Fruit fly (Drosophila melanogaster) whole organism, embryonic: ENCODE results near the gene CG5516.
A peak's percentile ranks its signal among the peaks of the same experiment; 100 is the strongest.

Source experiments
- Ada2b ChIP-seq: fragments of 200-800 bp; sonication (Bioruptor generic); IDR thresholded peaks from 2 replicates; pipeline ENCODE4 v1.3.6; 2022; ENCODE audit warnings: missing biosample characterization, missing genetic modification characterization
- Awh ChIP-seq: fragments of 200-800 bp; sonication (Bioruptor generic); IDR thresholded peaks from 2 replicates; pipeline ENCODE4, ENCODE4 v1.3.6; 2022; ENCODE audit warnings: missing biosample characterization, missing genetic modification characterization
- CG10654 ChIP-seq: fragments of 200-800 bp; sonication (Bioruptor generic); optimal IDR thresholded peaks from 2 replicates; lab custom pipeline; 2016; ENCODE audit warnings: missing biosample characterization, missing genetic modification characterization
- CG12104 ChIP-seq: fragments of 200-800 bp; sonication (Bioruptor generic); optimal IDR thresholded peaks from 3 replicates; lab custom pipeline; 2016; ENCODE audit warnings: missing biosample characterization, missing genetic modification characterization
- CG12155 ChIP-seq: fragments of 200-800 bp; sonication (Bioruptor generic); optimal IDR thresholded peaks from 3 replicates; lab custom pipeline; 2016; ENCODE audit warnings: missing biosample characterization, missing genetic modification characterization
- CG13123 ChIP-seq: fragments of 200-800 bp; sonication (Bioruptor generic); optimal IDR thresholded peaks from 2 replicates; lab custom pipeline; 2016; ENCODE audit warnings: missing biosample characterization, missing genetic modification characterization
- CG17612 ChIP-seq: fragments of 200-800 bp; sonication (Bioruptor generic); IDR thresholded peaks from 2 replicates; pipeline ENCODE4 v1.3.6; 2022; ENCODE audit warnings: missing biosample characterization, missing genetic modification characterization
- CG17829 ChIP-seq: fragments of 200-800 bp; optimal IDR thresholded peaks from 2 replicates; lab custom pipeline; 2019; ENCODE audit warnings: missing biosample characterization, mild to moderate bottlenecking, missing genetic modification characterization, moderate library complexity
- CG18262 ChIP-seq: fragments of 200-800 bp; optimal IDR thresholded peaks from 3 replicates; lab custom pipeline; 2019; ENCODE audit warnings: missing biosample characterization, mild to moderate bottlenecking, missing genetic modification characterization, moderate library complexity
- CG2712 ChIP-seq: fragments of 200-800 bp; optimal IDR thresholded peaks from 3 replicates; lab custom pipeline; 2019; ENCODE audit warnings: missing biosample characterization, mild to moderate bottlenecking, missing genetic modification characterization, moderate library complexity
- CG2889 ChIP-seq: fragments of 200-800 bp; sonication (Bioruptor generic); IDR thresholded peaks from 3 replicates; pipeline ENCODE4 v1.3.6; 2022; ENCODE audit warnings: missing biosample characterization, missing genetic modification characterization
- CG31224 ChIP-seq: fragments of 200-800 bp; sonication (Bioruptor generic); IDR thresholded peaks from 2 replicates; pipeline ENCODE4 v1.3.6; 2022; ENCODE audit warnings: missing biosample characterization, missing genetic modification characterization
- CG34376 ChIP-seq: fragments of 200-800 bp; sonication (Bioruptor generic); optimal IDR thresholded peaks from 2 replicates; lab custom pipeline; 2018; ENCODE audit warnings: missing biosample characterization, mild to moderate bottlenecking, missing genetic modification characterization
- CG3838 ChIP-seq: fragments of 200-800 bp; sonication (Bioruptor generic); optimal IDR thresholded peaks from 3 replicates; lab custom pipeline; 2016; ENCODE audit warnings: missing biosample characterization, missing genetic modification characterization
- CG3995 ChIP-seq: fragments of 200-800 bp; sonication (Bioruptor generic); optimal IDR thresholded peaks from 3 replicates; lab custom pipeline; 2016; ENCODE audit warnings: missing biosample characterization, missing genetic modification characterization
- CG4360 ChIP-seq: fragments of 200-800 bp; sonication (Bioruptor generic); IDR thresholded peaks from 2 replicates; pipeline ENCODE4 v1.3.6; 2022; ENCODE audit warnings: missing biosample characterization, missing genetic modification characterization
- CG6254 ChIP-seq: fragments of 200-800 bp; sonication (Bioruptor generic); optimal IDR thresholded peaks from 3 replicates; lab custom pipeline; 2017; ENCODE audit warnings: mild to moderate bottlenecking, missing biosample characterization, missing genetic modification reagents, missing genetic modification characterization
- CG6272 ChIP-seq: fragments of 200-800 bp; sonication (Bioruptor generic); IDR thresholded peaks from 2 replicates; pipeline ENCODE4 v1.3.6; 2022; ENCODE audit warnings: missing biosample characterization, missing genetic modification characterization
- CG6654 ChIP-seq: fragments of 200-800 bp; sonication (Bioruptor generic); optimal IDR thresholded peaks from 2 replicates; lab custom pipeline; 2017; ENCODE audit warnings: missing biosample characterization, mild to moderate bottlenecking, missing genetic modification characterization
- CG7372 ChIP-seq: fragments of 200-800 bp; sonication (Bioruptor generic); IDR thresholded peaks from 2 replicates; pipeline ENCODE4 v1.3.6; 2022; ENCODE audit warnings: missing biosample characterization, missing genetic modification characterization
- CG7556 ChIP-seq: fragments of 200-800 bp; sonication (Bioruptor generic); optimal IDR thresholded peaks from 2 replicates; lab custom pipeline; 2017; ENCODE audit warnings: missing biosample characterization, mild to moderate bottlenecking, missing genetic modification characterization
- CG8765 ChIP-seq: fragments of 200-800 bp; sonication (Bioruptor generic); IDR thresholded peaks from 2 replicates; pipeline ENCODE4 v1.3.6; 2022; ENCODE audit warnings: missing biosample characterization, missing genetic modification characterization
- CG9727 ChIP-seq: fragments of 200-800 bp; sonication (Bioruptor generic); optimal IDR thresholded peaks from 3 replicates; lab custom pipeline; 2017; ENCODE audit warnings: missing biosample characterization, mild to moderate bottlenecking, missing genetic modification characterization
- CG9932 ChIP-seq: fragments of 200-800 bp; sonication (Bioruptor generic); IDR thresholded peaks from 2 replicates; pipeline ENCODE4 v1.3.6; 2022; ENCODE audit warnings: missing biosample characterization, missing genetic modification characterization
- CkIIα-i1 ChIP-seq: fragments of 200-800 bp; sonication (Bioruptor generic); IDR thresholded peaks from 2 replicates; pipeline ENCODE4 v1.3.6; 2022; ENCODE audit warnings: missing biosample characterization, missing genetic modification characterization
- CrebB ChIP-seq: fragments of 200-800 bp; sonication (Bioruptor generic); optimal IDR thresholded peaks from 3 replicates; lab custom pipeline; 2018; ENCODE audit warnings: missing biosample characterization, mild to moderate bottlenecking, missing genetic modification characterization
- Dp ChIP-seq: fragments of 200-800 bp; sonication (Bioruptor generic); optimal IDR thresholded peaks from 2 replicates; lab custom pipeline; 2018; ENCODE audit warnings: missing biosample characterization, mild to moderate bottlenecking, missing genetic modification characterization, moderate library complexity
- E2f2 ChIP-seq: fragments of 200-800 bp; sonication (Bioruptor generic); IDR thresholded peaks from 2 replicates; pipeline ENCODE4 v1.3.6; 2022; ENCODE audit warnings: missing biosample characterization, missing genetic modification characterization
- Fer1 ChIP-seq: fragments of 200-800 bp; sonication (Bioruptor generic); optimal IDR thresholded peaks from 2 replicates; lab custom pipeline; 2017; ENCODE audit warnings: missing biosample characterization, mild to moderate bottlenecking, missing genetic modification characterization
- Fer3 ChIP-seq: fragments of 200-800 bp; sonication (Bioruptor generic); optimal IDR thresholded peaks from 2 replicates; lab custom pipeline; 2018; ENCODE audit warnings: missing biosample characterization, mild to moderate bottlenecking, missing genetic modification characterization, moderate library complexity
- HLH4C ChIP-seq: fragments of 200-800 bp; sonication (Bioruptor generic); IDR thresholded peaks from 3 replicates; pipeline ENCODE4 v1.3.6; 2022; ENCODE audit warnings: missing biosample characterization, missing genetic modification characterization; ENCODE audit not compliant: partially characterized antibody
- HmgD ChIP-seq: fragments of 200-800 bp; sonication (Bioruptor generic); optimal IDR thresholded peaks from 3 replicates; lab custom pipeline; 2016; ENCODE audit warnings: missing biosample characterization, missing genetic modification characterization
- HmgZ ChIP-seq: fragments of 200-800 bp; sonication (Bioruptor generic); optimal IDR thresholded peaks from 2 replicates; lab custom pipeline; 2018; ENCODE audit warnings: missing biosample characterization, mild to moderate bottlenecking, missing genetic modification characterization
- Hr78 ChIP-seq, 2 experiments: fragments of 200-800 bp in 1 of 2; fragments of >200 bp in 1 of 2; sonication (Bioruptor generic) in 1 of 2; optimal IDR thresholded peaks; 2 replicates each; lab custom pipeline; 2017 to 2019; ENCODE audit warnings: missing biosample characterization in 2 of 2, missing genetic modification characterization in 2 of 2, mild to moderate bottlenecking in 1 of 2, moderate library complexity in 1 of 2
- MESR4 ChIP-seq: fragments of 200-800 bp; sonication (Bioruptor generic); optimal IDR thresholded peaks from 2 replicates; lab custom pipeline; 2018; ENCODE audit warnings: missing biosample characterization, mild to moderate bottlenecking, missing genetic modification characterization, moderate library complexity
- Rfx ChIP-seq: fragments of 200-800 bp; sonication (Bioruptor generic); IDR thresholded peaks from 2 replicates; pipeline ENCODE4 v1.3.6; 2022; ENCODE audit warnings: missing biosample characterization, missing genetic modification characterization
- Tbp ChIP-seq: fragments of >200 bp; optimal IDR thresholded peaks from 2 replicates; lab custom pipeline; 2018; ENCODE audit warnings: missing biosample characterization, missing genetic modification characterization
- Usf ChIP-seq: fragments of 200-800 bp; sonication (Bioruptor generic); optimal IDR thresholded peaks from 2 replicates; lab custom pipeline; 2017; ENCODE audit warnings: missing genotype, missing biosample characterization, missing genetic modification characterization
- ab ChIP-seq: fragments of 200-800 bp; sonication (Bioruptor generic); optimal IDR thresholded peaks from 2 replicates; lab custom pipeline; 2016; ENCODE audit warnings: missing biosample characterization, missing genetic modification characterization
- bbx ChIP-seq: fragments of 200-800 bp; sonication (Bioruptor generic); IDR thresholded peaks from 2 replicates; pipeline ENCODE4 v1.3.6; 2022; ENCODE audit warnings: missing biosample characterization, missing genetic modification characterization; ENCODE audit not compliant: partially characterized antibody
- cg ChIP-seq: fragments of 200-800 bp; sonication (Bioruptor generic); optimal IDR thresholded peaks from 3 replicates; lab custom pipeline; 2019; ENCODE audit warnings: missing biosample characterization, mild to moderate bottlenecking, missing genetic modification characterization, moderate library complexity
- crol ChIP-seq: fragments of 200-800 bp; sonication (Bioruptor generic); IDR thresholded peaks from 2 replicates; pipeline ENCODE4 v1.3.6; 2022; ENCODE audit warnings: missing biosample characterization, missing genetic modification characterization
- dmrt11E ChIP-seq: fragments of 200-800 bp; sonication (Bioruptor generic); optimal IDR thresholded peaks from 3 replicates; lab custom pipeline; 2018; ENCODE audit warnings: missing biosample characterization, mild to moderate bottlenecking, missing genetic modification characterization, moderate library complexity
- en ChIP-seq: fragments of 200-800 bp; sonication (Bioruptor generic); optimal IDR thresholded peaks from 2 replicates; lab custom pipeline; 2016; ENCODE audit warnings: missing biosample characterization, missing genetic modification characterization
- gce ChIP-seq: fragments of 200-800 bp; sonication (Bioruptor generic); IDR thresholded peaks from 3 replicates; pipeline ENCODE4 v1.3.6; 2022; ENCODE audit warnings: missing biosample characterization, missing genetic modification characterization
- nau ChIP-seq: fragments of 200-800 bp; sonication (Bioruptor generic); optimal IDR thresholded peaks from 3 replicates; lab custom pipeline; 2017; ENCODE audit warnings: missing biosample characterization, mild to moderate bottlenecking, missing genetic modification characterization, missing genetic modification reagents
- pfk ChIP-seq: fragments of 200-800 bp; sonication (Bioruptor generic); optimal IDR thresholded peaks from 2 replicates; lab custom pipeline; 2018; ENCODE audit warnings: missing biosample characterization, mild to moderate bottlenecking, missing genetic modification characterization, moderate library complexity
- pum ChIP-seq: fragments of 200-800 bp; sonication (Bioruptor generic); optimal IDR thresholded peaks from 2 replicates; lab custom pipeline; 2016; ENCODE audit warnings: missing biosample characterization, missing genetic modification characterization
- schlank ChIP-seq: fragments of 200-800 bp; sonication (Bioruptor generic); optimal IDR thresholded peaks from 2 replicates; lab custom pipeline; 2018; ENCODE audit warnings: missing biosample characterization, mild to moderate bottlenecking, missing genetic modification characterization
- sens ChIP-seq: fragments of 200-800 bp; sonication (Bioruptor generic); peaks from one replicate; lab custom pipeline; 2016; ENCODE audit warnings: missing biosample characterization, missing genetic modification characterization
- sna ChIP-seq: fragments of 200-800 bp; sonication (Bioruptor generic); IDR thresholded peaks from 2 replicates; pipeline ENCODE4 v1.3.6; 2022; ENCODE audit warnings: missing biosample characterization, missing genetic modification characterization; ENCODE audit not compliant: partially characterized antibody
- wek ChIP-seq: fragments of 200-800 bp; sonication (Bioruptor generic); optimal IDR thresholded peaks from 3 replicates; lab custom pipeline; 2018; ENCODE audit warnings: missing biosample characterization, mild to moderate bottlenecking, missing genetic modification characterization, moderate library complexity

Gene CG5516

dm6 chr3R:16005943-16006342 is 42.3 kb downstream of the CG5516 start (continued):
- peak; percentile 37 for TF ChIP-seq dmrt11E (tag; lab: Kevin White, UChicago)
- TF ChIP-seq gce = no peak
- TF ChIP-seq HLH4C (GFP tag; lab: Robert Waterston, UW) = no peak
- peak; percentile 26 for TF ChIP-seq nau (GFP tag; lab: Kevin White, UChicago)
- TF ChIP-seq CG4360 (GFP tag; lab: Robert Waterston, UW) = no peak
- peak; percentile 37 for TF ChIP-seq CG9727 (GFP tag; lab: Kevin White, UChicago)
- no peak for TF ChIP-seq HmgD (GFP tag; lab: Kevin White, UChicago)
- TF ChIP-seq Usf = no peak
- TF ChIP-seq Ada2b = no peak
- TF ChIP-seq CG18262 (tag; lab: Kevin White, UChicago) = peak; percentile 32
- no peak for TF ChIP-seq CG9932 (GFP tag; lab: Robert Waterston, UW)
- no peak for TF ChIP-seq CG7372 (GFP tag; lab: Robert Waterston, UW)
- no peak for TF ChIP-seq Dp
- no peak for TF ChIP-seq Hr78 (GFP tag; optimal IDR thresholded peaks at IDR 0.05; lab: Kevin White, UChicago)
- no peak for TF ChIP-seq sna (GFP tag; lab: Robert Waterston, UW)
- TF ChIP-seq schlank (tag; lab: Kevin White, UChicago) = peak; percentile 44
- TF ChIP-seq pum (GFP tag; lab: Kevin White, UChicago) = no peak
- TF ChIP-seq cg (GFP tag; lab: Kevin White, UChicago) = no peak
- no peak for TF ChIP-seq CkIIα-i1 (GFP tag; lab: Robert Waterston, UW)
- TF ChIP-seq CG3838 = no peak
- TF ChIP-seq CrebB (tag; lab: Kevin White, UChicago) = peak; percentile 64
- no peak for TF ChIP-seq bbx (GFP tag; lab: Robert Waterston, UW)
- no peak for TF ChIP-seq CG13123 (GFP tag; lab: Kevin White, UChicago)
- TF ChIP-seq CG6654 (GFP tag; lab: Kevin White, UChicago) = no peak
- peak; percentile 0 for TF ChIP-seq CG17829 (tag; lab: Kevin White, UChicago)
- TF ChIP-seq CG12104 (GFP tag; lab: Kevin White, UChicago) = no peak
- no peak for TF ChIP-seq crol (GFP tag; lab: Robert Waterston, UW)
- TF ChIP-seq Fer3 (tag; lab: Kevin White, UChicago) = peak; percentile 51
- TF ChIP-seq CG12155 = no peak
- no peak for TF ChIP-seq MESR4 (GFP tag; lab: Kevin White, UChicago)
- peak; percentile 63; the same call in 1 of the 2 replicates for TF ChIP-seq Awh (GFP tag; lab: Robert Waterston, UW)
- TF ChIP-seq CG34376 (GFP tag; lab: Kevin White, UChicago) = no peak
- TF ChIP-seq wek (GFP tag; lab: Kevin White, UChicago) = peak; percentile 82
- TF ChIP-seq ab (GFP tag; lab: Kevin White, UChicago) = no peak
- TF ChIP-seq Tbp = no peak
- no peak for TF ChIP-seq CG17612 (GFP tag; lab: Robert Waterston, UW)
- TF ChIP-seq sens (GFP tag; lab: Kevin White, UChicago) = peak; percentile 92
- TF ChIP-seq CG2712 = peak; percentile 7
- TF ChIP-seq CG7556 (GFP tag; lab: Kevin White, UChicago) = peak; percentile 25
- TF ChIP-seq en (GFP tag; lab: Kevin White, UChicago) = no peak
- no peak for TF ChIP-seq CG2889 (GFP tag; lab: Robert Waterston, UW)
- no peak for TF ChIP-seq CG31224 (GFP tag; lab: Robert Waterston, UW)
- peak; percentile 58 for TF ChIP-seq Fer1 (GFP tag; lab: Kevin White, UChicago)
- no peak for TF ChIP-seq CG10654 (GFP tag; lab: Kevin White, UChicago)
- peak; percentile 41 for TF ChIP-seq CG6254 (GFP tag; lab: Kevin White, UChicago)
- no peak for TF ChIP-seq CG8765 (GFP tag; lab: Robert Waterston, UW)
- no peak for TF ChIP-seq CG6272 (GFP tag; lab: Robert Waterston, UW)
- TF ChIP-seq CG3995 (GFP tag; lab: Kevin White, UChicago) = no peak
- peak; percentile 22 for TF ChIP-seq pfk (GFP tag; lab: Kevin White, UChicago)
- TF ChIP-seq E2f2 (GFP tag; lab: Robert Waterston, UW) = no peak
- no peak for TF ChIP-seq Rfx (GFP tag; lab: Robert Waterston, UW)
- no peak for TF ChIP-seq HmgZ (tag; lab: Kevin White, UChicago)
